Worm (Caenorhabditis elegans) whole organism, L4 larva: ENCODE data around the gene clec-162.

ENCODE experiments used
- F10B5.3 ChIP-seq: sonication (generic microtip); optimal IDR thresholded peaks from 2 replicates; lab custom pipeline; 2016; ENCODE audit warnings: mild to moderate bottlenecking, missing genetic modification characterization, missing compliant biosample characterization
- F26F4.8 ChIP-seq: fragments of 200-800 bp; sonication (Bioruptor generic); conservative IDR thresholded peaks from 2 replicates; pipeline ENCODE4 v1.3.6; 2022; ENCODE audit warnings: missing genetic modification characterization, missing compliant biosample characterization
- F49E8.2 ChIP-seq: sonication (generic microtip); optimal IDR thresholded peaks from 2 replicates; lab custom pipeline; 2016; ENCODE audit warnings: missing compliant biosample characterization, mild to moderate bottlenecking, missing genetic modification characterization, borderline replicate concordance
- T20F7.1 ChIP-seq: fragments of 200-800 bp; sonication (Bioruptor generic); optimal IDR thresholded peaks from 2 replicates; lab custom pipeline; 2018; ENCODE audit warnings: mild to moderate bottlenecking, missing genetic modification characterization, missing compliant biosample characterization
- T26A8.4 ChIP-seq: fragments of 200-800 bp; sonication (Bioruptor generic); IDR thresholded peaks from 2 replicates; pipeline ENCODE4 v1.3.6; 2022; ENCODE audit warnings: missing genetic modification characterization, missing compliant biosample characterization
- ZK337.2 ChIP-seq: fragments of 200-800 bp; sonication (Bioruptor generic); IDR thresholded peaks from 2 replicates; pipeline ENCODE4 v1.3.6; 2022; ENCODE audit warnings: missing genetic modification reagents, missing genetic modification characterization, missing compliant biosample characterization
- aha-1 ChIP-seq: fragments of 150-350 bp; peaks from one replicate; lab custom pipeline; 2014; ENCODE audit warnings: missing biosample characterization, missing genetic modification characterization
- ceh-28 ChIP-seq: fragments of 150-350 bp; optimal IDR thresholded peaks from 2 replicates; lab custom pipeline; 2014; ENCODE audit warnings: missing biosample characterization, missing genetic modification reagents, missing genetic modification characterization
- ctbp-1 ChIP-seq: fragments of 200-800 bp; sonication (Bioruptor generic); IDR thresholded peaks from 2 replicates; pipeline ENCODE4 v1.3.6; 2022; ENCODE audit warnings: missing genetic modification reagents, missing genetic modification characterization, missing compliant biosample characterization
- daf-16 ChIP-seq, 3 experiments: sonication (generic microtip); optimal IDR thresholded peaks; 2 replicates each; lab custom pipeline; 2016 to 2017; ENCODE audit warnings: missing genetic modification characterization in 3 of 3, missing genetic modification reagents in 3 of 3, mild to moderate bottlenecking in 2 of 3, missing compliant biosample characterization in 2 of 3, missing biosample characterization in 1 of 3, moderate library complexity in 1 of 3
- dmd-6 ChIP-seq: fragments of 200-800 bp; sonication (Bioruptor generic); IDR thresholded peaks from 2 replicates; pipeline ENCODE4 v1.3.6; 2022; ENCODE audit warnings: missing genetic modification reagents, missing genetic modification characterization, missing compliant biosample characterization
- dmd-8 ChIP-seq: fragments of 200-800 bp; sonication (Bioruptor generic); IDR thresholded peaks from 2 replicates; pipeline ENCODE4 v1.3.6; 2022; ENCODE audit warnings: missing genetic modification characterization, missing compliant biosample characterization
- dpl-1 ChIP-seq: fragments of 150-350 bp; optimal IDR thresholded peaks from 2 replicates; lab custom pipeline; 2014; ENCODE audit warnings: missing biosample characterization, missing genetic modification reagents, missing genetic modification characterization
- egl-43 ChIP-seq: fragments of 200-800 bp; sonication (Bioruptor generic); IDR thresholded peaks from 2 replicates; pipeline ENCODE4 v1.3.6; 2022; ENCODE audit warnings: missing genetic modification reagents, missing genetic modification characterization, missing compliant biosample characterization
- hif-1 ChIP-seq, 2 experiments: sonication (generic microtip); optimal IDR thresholded peaks; 2 replicates each; lab custom pipeline; 2016 to 2017; ENCODE audit warnings: missing compliant biosample characterization in 2 of 2, missing genetic modification characterization in 2 of 2, missing genetic modification reagents in 2 of 2, missing genotype in 2 of 2, mild to moderate bottlenecking in 1 of 2
- hmg-1.1 ChIP-seq: fragments of 200-800 bp; sonication (Bioruptor generic); IDR thresholded peaks from 2 replicates; pipeline ENCODE4 v1.3.6; 2022; ENCODE audit warnings: missing genetic modification reagents, missing genetic modification characterization, missing compliant biosample characterization
- lim-7 ChIP-seq: fragments of 200-800 bp; sonication (Bioruptor generic); IDR thresholded peaks from 2 replicates; pipeline ENCODE4 v1.3.6; 2022; ENCODE audit warnings: missing genetic modification characterization, missing compliant biosample characterization
- lin-13 ChIP-seq: fragments of 150-350 bp; optimal IDR thresholded peaks from 2 replicates; lab custom pipeline; 2014; ENCODE audit warnings: missing biosample characterization, missing genetic modification reagents, missing genetic modification characterization
- lin-38 ChIP-seq: fragments of 200-800 bp; sonication (Bioruptor generic); IDR thresholded peaks from 2 replicates; pipeline ENCODE4 v1.3.6; 2022; ENCODE audit warnings: missing genetic modification reagents, missing genetic modification characterization, missing compliant biosample characterization
- lir-3 ChIP-seq: sonication (generic microtip); optimal IDR thresholded peaks from 2 replicates; lab custom pipeline; 2016; ENCODE audit warnings: mild to moderate bottlenecking, missing genetic modification characterization, missing compliant biosample characterization
- lsy-2 ChIP-seq, 2 experiments: fragments of 150-350 bp in 1 of 2; sonication (generic microtip) in 1 of 2; optimal IDR thresholded peaks; 2 replicates each; lab custom pipeline; 2014 to 2017; ENCODE audit warnings: missing biosample characterization in 2 of 2, missing genetic modification characterization in 2 of 2
- mdt-29 ChIP-seq: fragments of 200-800 bp; sonication (Bioruptor generic); IDR thresholded peaks from 2 replicates; pipeline ENCODE4 v1.3.6; 2022; ENCODE audit warnings: missing genetic modification reagents, missing genetic modification characterization, missing compliant biosample characterization
- mes-2 ChIP-seq: sonication (generic microtip); optimal IDR thresholded peaks from 2 replicates; lab custom pipeline; 2016; ENCODE audit warnings: missing genotype, mild to moderate bottlenecking, missing genetic modification characterization, missing compliant biosample characterization; ENCODE audit not compliant: poor library complexity, severe bottlenecking
- mxl-2 ChIP-seq: fragments of 200-800 bp; sonication (Bioruptor generic); conservative IDR thresholded peaks from 2 replicates; pipeline ENCODE4 v1.3.6; 2022; ENCODE audit warnings: missing genetic modification reagents, missing genetic modification characterization, missing compliant biosample characterization
- mxl-3 ChIP-seq: fragments of 200-800 bp; sonication (Bioruptor generic); optimal IDR thresholded peaks from 2 replicates; lab custom pipeline; 2018; ENCODE audit warnings: mild to moderate bottlenecking, missing genetic modification characterization, missing compliant biosample characterization
- nhr-102 ChIP-seq: sonication (generic microtip); optimal IDR thresholded peaks from 2 replicates; lab custom pipeline; 2016; ENCODE audit warnings: mild to moderate bottlenecking, missing genetic modification characterization, moderate library complexity, missing compliant biosample characterization
- nhr-25 ChIP-seq: sonication (generic microtip); optimal IDR thresholded peaks from 2 replicates; lab custom pipeline; 2017; ENCODE audit warnings: missing genetic modification characterization, mild to moderate bottlenecking, missing compliant biosample characterization, antibody characterized with exemption, moderate library complexity, borderline replicate concordance; ENCODE audit not compliant: insufficient read depth
- nhr-28 ChIP-seq: fragments of 150-350 bp; optimal IDR thresholded peaks from 2 replicates; lab custom pipeline; 2014; ENCODE audit warnings: missing biosample characterization, missing genetic modification characterization
- nhr-6 ChIP-seq: fragments of 150-350 bp; optimal IDR thresholded peaks from 2 replicates; lab custom pipeline; 2014; ENCODE audit warnings: missing biosample characterization, missing genetic modification characterization
- php-3 ChIP-seq: fragments of 200-800 bp; sonication (Bioruptor generic); IDR thresholded peaks from 2 replicates; pipeline ENCODE4 v1.3.6; 2022; ENCODE audit warnings: missing genetic modification reagents, missing genetic modification characterization, missing compliant biosample characterization
- pqm-1 ChIP-seq: sonication (generic microtip); optimal IDR thresholded peaks from 2 replicates; lab custom pipeline; 2017; ENCODE audit warnings: missing biosample characterization, missing genetic modification characterization
- set-16 ChIP-seq: fragments of 200-800 bp; sonication (Bioruptor generic); IDR thresholded peaks from 2 replicates; pipeline ENCODE4 v1.3.6; 2022; ENCODE audit warnings: missing genetic modification reagents, missing genetic modification characterization, missing compliant biosample characterization
- snpc-1.2 ChIP-seq: fragments of 200-800 bp; sonication (Bioruptor generic); IDR thresholded peaks from 2 replicates; pipeline ENCODE4 v1.3.6; 2022; ENCODE audit warnings: missing genetic modification reagents, missing genetic modification characterization, missing compliant biosample characterization
- unc-62 ChIP-seq, 3 experiments: fragments of 150-350 bp in 1 of 3; sonication (generic microtip); optimal IDR thresholded peaks in 2 of 3; peaks in 1 of 3; 1 replicate in 1 of 3; 2 replicates in 2 of 3; lab custom pipeline; 2014 to 2017; ENCODE audit warnings: missing biosample characterization in 3 of 3, missing genetic modification characterization in 3 of 3, missing genetic modification reagents in 3 of 3, missing genotype in 1 of 3
- ztf-7 ChIP-seq: fragments of 150-350 bp; optimal IDR thresholded peaks from 2 replicates; lab custom pipeline; 2014; ENCODE audit warnings: missing biosample characterization, missing genetic modification characterization

Gene clec-162

DNA sequence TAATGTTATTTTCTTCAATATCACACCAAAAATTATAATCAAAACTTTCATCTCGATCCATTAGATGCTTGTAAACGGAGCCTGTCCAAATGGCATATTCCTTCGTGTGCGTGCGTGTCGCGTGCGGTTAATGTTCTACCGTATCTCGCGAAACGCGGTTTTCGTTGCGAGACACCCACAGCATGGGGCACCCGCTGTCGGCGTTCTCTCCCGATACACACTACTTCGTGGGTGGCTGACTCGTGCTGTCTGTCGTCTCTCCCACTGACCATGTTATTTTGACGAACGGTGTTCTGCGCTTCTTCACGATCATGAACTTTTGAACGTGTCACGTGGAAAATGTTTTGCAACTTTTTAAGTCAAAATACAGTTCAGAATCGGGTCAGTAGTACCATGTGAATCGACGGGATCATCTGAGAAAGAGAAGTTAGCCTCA is 40.5 kb upstream of the clec-162 start (continued):
- TF ChIP-seq F26F4.8 (GFP tag; lab: Robert Waterston, UW) (no peak), dmd-8 (0 out of 2 replicates have a peak, but pooled peaks have one; percentile 56), lsy-2 (tag; optimal IDR thresholded peaks at IDR 0.05; lab: Kevin White, UChicago) (peak; percentile 99 to 100), ceh-28 (tag; lab: Kevin White, UChicago) (no peak), F10B5.3 (peak; percentile 91), nhr-25 (peak; percentile 98), ZK337.2 (GFP tag; lab: Robert Waterston, UW) (peak; percentile 78; the same call in 1 of the 2 replicates)

DNA sequence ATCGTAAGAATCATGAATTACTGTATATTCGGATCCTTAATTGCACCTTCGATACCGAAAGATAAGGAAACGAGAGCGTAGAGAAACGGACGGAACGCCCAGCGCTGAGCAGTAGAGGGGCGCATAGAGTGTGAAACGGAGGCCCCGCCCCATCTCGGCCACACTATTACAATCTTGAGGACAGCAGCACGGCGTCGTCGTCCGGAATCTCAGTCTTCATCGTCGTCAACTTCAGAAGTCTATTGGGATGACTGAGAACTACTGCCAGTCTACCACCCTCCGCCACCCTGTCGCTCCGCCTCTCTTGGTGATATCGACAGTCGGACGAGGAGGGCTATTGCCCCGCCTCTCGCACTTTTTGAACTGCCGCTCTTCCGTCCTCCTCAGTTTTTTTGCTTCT is 39.7 kb upstream of the clec-162 start:
- 0 out of 2 replicates have a peak, but pooled peaks have one; percentile 7 for TF ChIP-seq ctbp-1 (GFP tag; lab: Robert Waterston, UW)
- TF ChIP-seq lsy-2 (tag; optimal IDR thresholded peaks at IDR 0.05; lab: Kevin White, UChicago): no peak
- TF ChIP-seq nhr-102 (tag; lab: Kevin White, UChicago): no peak
- TF ChIP-seq unc-62 (GFP tag; optimal IDR thresholded peaks at IDR 0.05 in 1 of 2; lab: Kevin White, UChicago): peak in 1 of 2 experiments; percentile 68
- TF ChIP-seq unc-62 (tag; optimal IDR thresholded peaks at IDR 0.05; lab: Kevin White, UChicago): no peak
- no peak for TF ChIP-seq nhr-28 (tag; lab: Kevin White, UChicago)
- no peak for TF ChIP-seq lin-13
- TF ChIP-seq egl-43 (GFP tag; lab: Robert Waterston, UW): peak; percentile 53
- peak; percentile 15; the same call in 1 of the 2 replicates for TF ChIP-seq mdt-29 (GFP tag; lab: Robert Waterston, UW)
- no peak for TF ChIP-seq daf-16 (GFP tag; optimal IDR thresholded peaks at IDR 0.05; lab: Kevin White, UChicago)
- TF ChIP-seq daf-16 (tag; optimal IDR thresholded peaks at IDR 0.05; lab: Kevin White, UChicago): no peak
- 0 out of 2 replicates have a peak, but pooled peaks have one; percentile 18 for TF ChIP-seq hmg-1.1 (GFP tag; lab: Robert Waterston, UW)
- peak; percentile 62; the same call in 1 of the 2 replicates for TF ChIP-seq set-16

DNA sequence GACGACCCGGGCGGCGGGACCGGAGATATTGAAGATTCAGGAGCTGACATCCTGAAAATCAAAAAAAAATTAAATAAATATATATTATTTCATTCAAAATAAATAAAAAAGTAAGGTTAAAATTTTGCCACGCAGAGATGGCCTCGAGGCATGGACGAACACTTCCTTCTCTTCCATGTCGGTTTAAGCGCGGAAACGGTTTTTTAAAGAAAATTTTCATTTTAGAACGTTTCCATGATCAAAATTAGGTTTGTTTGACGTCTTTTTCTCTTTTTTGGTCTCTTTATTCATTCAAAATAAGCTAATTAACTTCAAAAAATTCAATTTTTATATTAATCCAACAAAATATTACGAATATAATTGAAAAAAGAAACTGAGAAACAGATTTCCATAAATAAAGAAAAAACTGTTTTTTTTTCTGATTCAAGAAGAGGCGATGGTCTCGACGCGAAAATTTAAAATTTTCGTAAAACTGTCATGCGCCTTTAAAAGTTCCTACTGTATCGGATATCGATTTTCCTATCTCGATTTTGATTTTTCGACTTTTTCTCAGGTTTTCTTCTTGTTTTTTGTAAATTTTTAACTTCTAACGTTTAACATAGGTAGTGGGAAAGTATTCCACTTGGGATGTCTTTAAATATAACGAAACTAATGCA is 37.2 kb upstream of the clec-162 start, which contains the start of gene gcc-2:
TSS of gene gcc-2 (minus strand) at position 51 of the 656 bp plus-strand sequence.
- TF ChIP-seq mes-2 (peak; percentile 9), aha-1 (tag; lab: Kevin White, UChicago) (peak; percentile 13), ztf-7 (tag; lab: Kevin White, UChicago) (no peak)
- TF ChIP-seq, all 104 proteins: peak for 2

DNA sequence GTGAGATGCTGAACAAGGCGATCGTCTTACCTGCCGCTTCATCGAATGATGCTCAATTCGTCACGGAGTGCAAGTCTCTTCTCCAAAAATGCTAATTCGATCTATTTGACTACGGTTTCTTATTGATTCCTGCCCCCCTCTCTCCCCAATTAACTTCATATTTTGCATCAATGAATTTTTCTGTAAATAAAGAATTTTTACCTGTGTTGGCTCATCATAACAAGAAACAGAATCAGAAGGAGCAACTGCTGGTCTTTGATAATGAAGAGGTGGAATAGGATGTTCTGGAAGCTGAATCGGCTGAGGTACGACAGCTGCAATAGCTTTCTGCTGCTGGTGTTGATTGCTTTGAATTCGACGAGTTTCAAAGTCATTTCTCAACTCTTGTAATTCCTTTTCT is 35.2 kb upstream of the clec-162 start:
- TF ChIP-seq T26A8.4 (no peak), aha-1 (tag; lab: Kevin White, UChicago) (peak; percentile 22), daf-16 (GFP tag; optimal IDR thresholded peaks at IDR 0.05; lab: Kevin White, UChicago) (no peak), daf-16 (tag; optimal IDR thresholded peaks at IDR 0.05; lab: Kevin White, UChicago) (no peak)

DNA sequence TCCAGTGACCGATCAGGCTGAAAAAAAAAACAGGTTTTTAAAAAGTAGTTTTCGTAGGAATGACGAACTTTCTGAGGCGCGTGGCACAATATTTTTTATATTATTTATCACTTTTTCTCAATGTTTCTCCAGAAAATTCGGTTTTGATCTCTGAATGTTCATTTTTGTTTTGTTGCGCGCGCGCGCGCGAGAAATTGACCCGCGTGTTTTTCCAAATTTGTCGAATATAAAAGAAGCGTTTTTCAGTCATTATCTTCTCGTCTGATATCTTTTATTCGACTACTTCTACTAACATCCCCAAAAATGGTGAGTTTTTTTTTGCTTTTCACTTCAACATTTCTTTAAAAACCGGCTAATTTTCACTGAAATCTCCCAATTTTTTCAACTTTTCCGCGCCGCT is 33.8 kb upstream of the clec-162 start, which contains the start of gene rmd-1:
TSS of gene rmd-1 (plus strand) at position 247 of the 400 bp plus-strand sequence.
- TF ChIP-seq lin-38 (GFP tag; lab: Robert Waterston, UW) (peak; percentile 51), hmg-1.1 (GFP tag; lab: Robert Waterston, UW) (no peak)

DNA sequence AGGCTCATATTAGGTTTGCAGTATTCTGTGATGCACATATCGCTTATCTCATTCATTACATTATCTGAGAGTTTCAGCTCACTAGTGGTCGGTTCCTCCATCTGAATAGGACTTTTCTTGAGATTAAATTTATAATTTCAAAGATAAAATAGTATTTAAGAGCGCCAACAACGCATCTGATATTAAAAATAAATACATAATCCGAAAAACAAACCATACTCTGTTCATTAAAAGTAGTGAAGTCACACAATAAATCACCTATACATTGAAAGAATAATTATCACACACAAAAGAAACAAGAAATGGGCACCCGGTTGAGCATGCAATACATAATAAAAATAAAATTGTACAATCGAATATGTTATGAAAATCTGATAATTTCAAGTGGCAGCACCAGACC is 32.4 kb upstream of the clec-162 start, which contains the start of gene vps-53:
TSS of gene vps-53 (minus strand) at position 101 of the 400 bp plus-strand sequence.
- TF ChIP-seq mxl-3 (no peak), php-3 (GFP tag; lab: Robert Waterston, UW) (no peak), ctbp-1 (GFP tag; lab: Robert Waterston, UW) (no peak)

DNA sequence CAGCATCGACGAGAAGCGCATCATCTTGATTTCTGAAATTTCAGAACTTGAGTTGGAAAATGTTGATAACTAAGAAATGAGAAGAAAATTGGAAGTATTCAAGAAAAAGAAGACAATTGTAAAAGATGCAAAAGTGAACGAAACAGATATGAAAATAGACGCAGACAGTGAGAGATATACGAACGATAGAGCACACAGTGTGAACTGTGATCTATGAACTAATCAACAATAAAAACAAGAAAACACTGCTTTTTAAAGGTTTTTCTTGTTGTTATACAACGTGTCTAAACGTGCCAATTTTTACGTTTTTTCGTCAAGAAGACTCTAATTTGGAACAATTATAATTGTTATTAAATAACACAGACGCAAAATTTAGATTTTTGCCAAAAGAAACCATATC is 27.8 kb upstream of the clec-162 start, which contains the start of gene ech-6:
TSS of gene ech-6 (minus strand) at position 32 of the 400 bp plus-strand sequence.
- TF ChIP-seq dpl-1 (peak; percentile 32), T20F7.1 (no peak), mxl-2 (GFP tag; lab: Robert Waterston, UW) (no peak), F49E8.2 (tag; lab: Kevin White, UChicago) (no peak), lim-7 (GFP tag; lab: Robert Waterston, UW) (no peak), daf-16 (GFP tag; optimal IDR thresholded peaks at IDR 0.05; lab: Kevin White, UChicago) (no peak), daf-16 (tag; optimal IDR thresholded peaks at IDR 0.05; lab: Kevin White, UChicago) (peak; percentile 96), lir-3 (tag; lab: Kevin White, UChicago) (no peak), hif-1 (tag; optimal IDR thresholded peaks at IDR 0.05; lab: Kevin White, UChicago) (peak in 1 of 2 experiments; percentile 42), pqm-1 (peak; percentile 11), nhr-6 (tag; lab: Kevin White, UChicago) (no peak), T26A8.4 (no peak), hmg-1.1 (GFP tag; lab: Robert Waterston, UW) (peak; percentile 11; the same call in 1 of the 2 replicates), dmd-8 (no peak), nhr-28 (tag; lab: Kevin White, UChicago) (peak; percentile 11), snpc-1.2 (GFP tag; lab: Robert Waterston, UW) (no peak), dmd-6 (GFP tag; lab: Robert Waterston, UW) (peak; percentile 72)
